Worm (Caenorhabditis elegans): ENCODE measurements around the gene dhs-12.

- TF ChIP-seq lin-13 (GFP tag; optimal IDR thresholded peaks at IDR 0.05) (no peak), C04F5.9 (tag; optimal IDR thresholded peaks at IDR 0.05) (no peak), skn-1 (tag; optimal IDR thresholded peaks at IDR 0.05) (no peak), lin-39 (tag; optimal IDR thresholded peaks at IDR 0.05) (no peak)
These were observed 45.4 kb upstream of the dhs-12 start, which contains the start of gene dis-3 for ce11 chrIV:10096881-10097280.
